Fruit fly (Drosophila melanogaster) whole organism, adult: ENCODE results near the gene CG31897.

ENCODE experiments used
- CG11617 ChIP-seq: fragments of 200-800 bp; sonication (Bioruptor generic); optimal IDR thresholded peaks from 2 replicates; lab custom pipeline; 2017; ENCODE audit warnings: mild to moderate bottlenecking, missing biosample characterization, missing genetic modification reagents, missing genetic modification characterization
- CG33017 ChIP-seq: fragments of 200-800 bp; sonication (Bioruptor generic); optimal IDR thresholded peaks from 2 replicates; lab custom pipeline; 2018; ENCODE audit warnings: missing biosample characterization, mild to moderate bottlenecking, missing genetic modification characterization, moderate library complexity
- CG7101 ChIP-seq: fragments of 200-800 bp; sonication (Bioruptor generic); optimal IDR thresholded peaks from 2 replicates; lab custom pipeline; 2018; ENCODE audit warnings: missing biosample characterization, mild to moderate bottlenecking, missing genetic modification characterization, moderate library complexity
- cnc ChIP-seq, 2 experiments: fragments of >200 bp; optimal IDR thresholded peaks; 2 replicates each; lab custom pipeline; 2017
- ovo ChIP-seq: fragments of 200-800 bp; sonication (Bioruptor generic); optimal IDR thresholded peaks from 2 replicates; lab custom pipeline; 2016; ENCODE audit warnings: missing biosample characterization, missing genetic modification characterization
- toe ChIP-seq: fragments of 200-800 bp; sonication (Bioruptor generic); optimal IDR thresholded peaks from 2 replicates; lab custom pipeline; 2016; ENCODE audit warnings: missing biosample characterization, missing genetic modification characterization

- TF ChIP-seq CG11617 = no peak
- TF ChIP-seq ovo (GFP tag; lab: Kevin White, UChicago) = no peak
- no peak for TF ChIP-seq toe (GFP tag; lab: Kevin White, UChicago)
- no peak for TF ChIP-seq CG33017 (tag; lab: Kevin White, UChicago)
- no peak for TF ChIP-seq CG7101 (tag; lab: Kevin White, UChicago)
- TF ChIP-seq cnc (optimal IDR thresholded peaks at IDR 0.05; lab: Kevin White, UChicago) = no peak
These were observed at the start of gene CG31897 for dm6 chr2L:8442147-8442546.
